Fruit fly (Drosophila melanogaster) whole organism, wandering third instar larva: ENCODE measurements around the gene CG10660.

Source experiments
- Abd-B ChIP-seq: fragments of >200 bp; optimal IDR thresholded peaks from 2 replicates; lab custom pipeline; 2017; ENCODE audit warnings: missing biosample characterization, missing genetic modification characterization
- CG32264 ChIP-seq: fragments of 200-800 bp; sonication (Bioruptor generic); optimal IDR thresholded peaks from 2 replicates; lab custom pipeline; 2016; ENCODE audit warnings: missing biosample characterization, missing genetic modification characterization
- CG9705 ChIP-seq: fragments of 200-800 bp; sonication (Bioruptor generic); optimal IDR thresholded peaks from 2 replicates; lab custom pipeline; 2018; ENCODE audit warnings: missing biosample characterization, mild to moderate bottlenecking, missing genetic modification characterization
- CrebA ChIP-seq: fragments of 200-800 bp; sonication (Bioruptor generic); optimal IDR thresholded peaks from 2 replicates; lab custom pipeline; 2016; ENCODE audit warnings: missing biosample characterization, mild to moderate bottlenecking, missing genetic modification characterization, borderline replicate concordance
- Dfd ChIP-seq: fragments of >200 bp; optimal IDR thresholded peaks from 2 replicates; lab custom pipeline; 2017; ENCODE audit warnings: missing biosample characterization, missing genetic modification characterization
- Dif ChIP-seq: fragments of 200-275, 200-300 bp; sonication (Bioruptor generic); optimal IDR thresholded peaks from 2 replicates; lab custom pipeline; 2018; ENCODE audit warnings: missing biosample characterization, missing genetic modification characterization; ENCODE audit not compliant: partially characterized antibody
- GATAd ChIP-seq: sonication (Bioruptor generic); optimal IDR thresholded peaks from 2 replicates; lab custom pipeline; 2016; ENCODE audit warnings: missing biosample characterization, missing genetic modification characterization
- HLH106 ChIP-seq: fragments of 200-800 bp; optimal IDR thresholded peaks from 3 replicates; lab custom pipeline; 2019; ENCODE audit warnings: missing biosample characterization, mild to moderate bottlenecking, missing genetic modification characterization, moderate library complexity
- Hnf4 ChIP-seq: fragments of 200-800 bp; sonication (Bioruptor generic); optimal IDR thresholded peaks from 2 replicates; lab custom pipeline; 2016; ENCODE audit warnings: missing biosample characterization, mild to moderate bottlenecking, missing genetic modification characterization
- Hr78 ChIP-seq: fragments of >200 bp; optimal IDR thresholded peaks from 2 replicates; lab custom pipeline; 2017; ENCODE audit warnings: missing biosample characterization, missing genetic modification characterization
- Hr83 ChIP-seq: fragments of 200-300 bp; sonication (Bioruptor generic); optimal IDR thresholded peaks from 2 replicates; lab custom pipeline; 2016; ENCODE audit warnings: missing biosample characterization, mild to moderate bottlenecking, missing genetic modification characterization, moderate library complexity; ENCODE audit not compliant: poor library complexity, severe bottlenecking
- Jra ChIP-seq: sonication (Bioruptor generic); optimal IDR thresholded peaks from 2 replicates; lab custom pipeline; 2016; ENCODE audit warnings: missing biosample characterization, missing genetic modification characterization
- Mio ChIP-seq: sonication (Bioruptor generic); optimal IDR thresholded peaks from 2 replicates; lab custom pipeline; 2016; ENCODE audit warnings: missing biosample characterization, missing genetic modification characterization
- Myc ChIP-seq: fragments of >200 bp; optimal IDR thresholded peaks from 2 replicates; lab custom pipeline; 2017
- N ChIP-seq: fragments of >200 bp; optimal IDR thresholded peaks from 2 replicates; lab custom pipeline; 2018; ENCODE audit warnings: missing biosample characterization, missing external identifiers, missing genetic modification characterization
- OdsH ChIP-seq: fragments of 200-800 bp; sonication (Bioruptor generic); optimal IDR thresholded peaks from 2 replicates; lab custom pipeline; 2016; ENCODE audit warnings: missing biosample characterization, mild to moderate bottlenecking, missing genetic modification characterization
- Rel ChIP-seq, 2 experiments: fragments of 200-800 bp; sonication (Bioruptor generic) in 1 of 2; optimal IDR thresholded peaks; 2 replicates in 1 of 2; 3 replicates in 1 of 2; lab custom pipeline; 2016 to 2019; ENCODE audit warnings: mild to moderate bottlenecking in 2 of 2, missing biosample characterization in 2 of 2, missing genetic modification characterization in 2 of 2, moderate library complexity in 1 of 2
- Sp1 ChIP-seq: fragments of 200-800 bp; sonication (Bioruptor generic); optimal IDR thresholded peaks from 3 replicates; lab custom pipeline; 2019; ENCODE audit warnings: missing biosample characterization, mild to moderate bottlenecking, missing genetic modification characterization, moderate library complexity
- Vsx2 ChIP-seq: fragments of 200-300, 225-300 bp; sonication (Bioruptor generic); optimal IDR thresholded peaks from 2 replicates; lab custom pipeline; 2018; ENCODE audit warnings: missing biosample characterization, missing genetic modification characterization; ENCODE audit not compliant: partially characterized antibody
- br ChIP-seq: fragments of 200-800 bp; sonication (Bioruptor generic); optimal IDR thresholded peaks from 2 replicates; lab custom pipeline; 2016; ENCODE audit warnings: missing biosample characterization, missing genetic modification characterization
- brk ChIP-seq: fragments of 200-800 bp; sonication (Bioruptor generic); optimal IDR thresholded peaks from 2 replicates; lab custom pipeline; 2016; ENCODE audit warnings: missing biosample characterization, mild to moderate bottlenecking, missing genetic modification characterization
- dl ChIP-seq, 2 experiments: fragments of 175-275, 200-275 bp in 1 of 2; fragments of 200-275 bp in 1 of 2; sonication (Bioruptor generic); optimal IDR thresholded peaks; lab custom pipeline; 2018; ENCODE audit warnings: mild to moderate bottlenecking in 2 of 2, missing biosample characterization in 2 of 2, missing genetic modification characterization in 2 of 2, moderate library complexity in 2 of 2; ENCODE audit not compliant: partially characterized antibody in 2 of 2, insufficient read depth in 1 of 2
- dmrt93B ChIP-seq: fragments of 200-800 bp; sonication (Bioruptor generic); optimal IDR thresholded peaks from 2 replicates; lab custom pipeline; 2018; ENCODE audit warnings: missing biosample characterization, mild to moderate bottlenecking, missing genetic modification characterization
- dsf ChIP-seq: sonication (Bioruptor generic); optimal IDR thresholded peaks from 2 replicates; lab custom pipeline; 2016; ENCODE audit warnings: missing biosample characterization, missing genetic modification characterization, borderline replicate concordance
- ey ChIP-seq: fragments of 200-800 bp; sonication (Bioruptor generic); optimal IDR thresholded peaks from 2 replicates; lab custom pipeline; 2016; ENCODE audit warnings: missing biosample characterization, missing genetic modification characterization
- foxo ChIP-seq, 2 experiments: fragments of 200-800 bp; sonication (Bioruptor generic); optimal IDR thresholded peaks; 2 replicates in 1 of 2; 3 replicates in 1 of 2; lab custom pipeline; 2016 to 2017; ENCODE audit warnings: missing biosample characterization in 2 of 2, missing genetic modification characterization in 2 of 2
- fru ChIP-seq: fragments of 200-800 bp; sonication (Bioruptor generic); optimal IDR thresholded peaks from 3 replicates; lab custom pipeline; 2016; ENCODE audit warnings: missing biosample characterization, mild to moderate bottlenecking, missing genetic modification characterization
- h ChIP-seq: fragments of 200-800 bp; sonication (Bioruptor generic); optimal IDR thresholded peaks from 3 replicates; lab custom pipeline; 2016; ENCODE audit warnings: missing biosample characterization, mild to moderate bottlenecking, missing genetic modification characterization
- jim ChIP-seq: fragments of 175-275, 200-325 bp; sonication (Bioruptor generic); optimal IDR thresholded peaks from 2 replicates; lab custom pipeline; 2016; ENCODE audit warnings: missing biosample characterization, mild to moderate bottlenecking, missing genetic modification characterization
- lola ChIP-seq: fragments of >200 bp; optimal IDR thresholded peaks from 2 replicates; lab custom pipeline; 2017; ENCODE audit warnings: missing biosample characterization, missing genetic modification characterization
- pan ChIP-seq: fragments of >200 bp; optimal IDR thresholded peaks from 2 replicates; lab custom pipeline; 2017
- psq ChIP-seq: fragments of 200-800 bp; sonication (Bioruptor generic); optimal IDR thresholded peaks from 3 replicates; lab custom pipeline; 2017; ENCODE audit warnings: missing biosample characterization, mild to moderate bottlenecking, missing genetic modification characterization, moderate library complexity
- rgr ChIP-seq: fragments of 200-800 bp; sonication (Bioruptor generic); optimal IDR thresholded peaks from 3 replicates; lab custom pipeline; 2016; ENCODE audit warnings: missing biosample characterization, mild to moderate bottlenecking, missing genetic modification characterization
- sage ChIP-seq: fragments of 200-800 bp; sonication (Bioruptor generic); optimal IDR thresholded peaks from 2 replicates; lab custom pipeline; 2016; ENCODE audit warnings: missing biosample characterization, mild to moderate bottlenecking, missing genetic modification characterization
- sv ChIP-seq: fragments of 200-800 bp; sonication (Bioruptor generic); optimal IDR thresholded peaks from 3 replicates; lab custom pipeline; 2016; ENCODE audit warnings: missing biosample characterization, missing genetic modification characterization
- tai ChIP-seq: sonication (Bioruptor generic); optimal IDR thresholded peaks from 2 replicates; lab custom pipeline; 2016; ENCODE audit warnings: missing biosample characterization, missing genetic modification characterization
- usp ChIP-seq: fragments of >200 bp; optimal IDR thresholded peaks from 2 replicates; lab custom pipeline; 2017; ENCODE audit warnings: missing biosample characterization, missing genetic modification characterization
- woc ChIP-seq: sonication (Bioruptor generic); optimal IDR thresholded peaks from 2 replicates; lab custom pipeline; 2016; ENCODE audit warnings: missing biosample characterization, mild to moderate bottlenecking, missing genetic modification characterization

The CG10660 gene

DNA sequence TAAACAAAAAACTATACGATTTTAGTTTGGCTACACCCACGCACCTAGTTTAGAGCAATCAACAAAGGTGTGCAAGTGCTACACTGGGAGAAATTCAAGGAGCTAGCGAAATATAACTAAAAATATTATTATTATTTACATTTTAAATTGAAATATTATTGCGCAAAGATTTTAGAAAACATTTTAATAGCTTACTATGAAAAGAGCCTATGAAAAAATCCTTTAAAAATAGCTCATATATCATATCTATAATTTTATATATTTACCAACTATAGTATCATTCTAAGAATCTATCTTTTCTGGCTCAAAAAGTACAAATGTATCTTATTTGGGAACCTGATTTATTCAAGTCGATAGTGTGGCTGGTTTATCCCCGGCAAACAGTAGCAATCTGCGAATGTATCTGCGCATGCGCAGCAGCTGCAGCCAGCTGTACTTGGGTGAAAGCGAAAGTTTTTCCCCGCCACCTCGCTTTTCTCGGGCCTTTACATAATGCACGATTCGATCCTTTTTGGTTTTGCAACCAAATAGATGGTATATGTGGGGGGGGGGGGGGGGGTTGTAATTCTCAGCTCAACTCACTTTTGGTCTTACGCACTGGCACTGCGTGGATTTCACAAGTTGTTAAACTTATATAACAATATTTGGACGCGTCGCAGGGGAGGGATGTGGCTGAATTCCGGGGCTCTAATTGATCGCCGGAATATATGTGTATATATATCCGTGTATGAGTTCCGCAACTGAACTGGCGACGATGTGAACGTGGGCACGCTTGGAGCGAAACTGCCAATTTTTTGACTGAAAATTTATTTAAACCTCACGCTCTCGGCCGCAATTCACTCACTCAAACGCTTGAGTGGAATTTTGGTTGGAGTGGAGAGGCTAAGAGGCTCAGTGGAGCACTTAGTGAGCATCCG is 6.2 kb upstream of the CG10660 start, which contains the start of gene CG10657:
TSS of gene CG10657 (minus strand) at position 789 of the 917 bp plus-strand sequence.
- TF ChIP-seq foxo (GFP tag; optimal IDR thresholded peaks at IDR 0.05; lab: Kevin White, UChicago) (no peak), Hr78 (GFP tag; lab: Kevin White, UChicago) (no peak), Sp1 (GFP tag; lab: Kevin White, UChicago) (peak; percentile 14), dl (GFP tag; optimal IDR thresholded peaks at IDR 0.05; lab: Kevin White, UChicago; ENCODE audit: insufficient read depth in 1 of 2, partially characterized antibody in 2 of 2) (no peak), rgr (GFP tag; lab: Kevin White, UChicago) (no peak), Vsx2 (GFP tag; lab: Kevin White, UChicago) (peak; percentile 46), Rel (GFP tag; optimal IDR thresholded peaks at IDR 0.05; lab: Kevin White, UChicago) (no peak), Rel (tag; optimal IDR thresholded peaks at IDR 0.05; lab: Kevin White, UChicago) (peak; percentile 39)

dm6 chr3L:12495312-12495725 is 4.8 kb upstream of the CG10660 start:
- TF ChIP-seq CG9705 (GFP tag; lab: Kevin White, UChicago): peak; percentile 81
- TF ChIP-seq dmrt93B (GFP tag; lab: Kevin White, UChicago): peak; percentile 86
- peak; percentile 83 for TF ChIP-seq woc (GFP tag; lab: Kevin White, UChicago)
- peak; percentile 88 for TF ChIP-seq fru
- TF ChIP-seq Hnf4 (GFP tag; lab: Kevin White, UChicago): peak; percentile 69
- TF ChIP-seq brk: no peak
- peak; percentile 90 for TF ChIP-seq HLH106 (tag; lab: Kevin White, UChicago)
- no peak for TF ChIP-seq Myc (lab: Kevin White, UChicago)
- no peak for TF ChIP-seq dl (GFP tag; optimal IDR thresholded peaks at IDR 0.05; lab: Kevin White, UChicago; ENCODE audit: insufficient read depth in 1 of 2, partially characterized antibody in 2 of 2)
- TF ChIP-seq CrebA: no peak
- no peak for TF ChIP-seq Dfd (GFP tag; lab: Kevin White, UChicago)
- TF ChIP-seq foxo (GFP tag; optimal IDR thresholded peaks at IDR 0.05; lab: Kevin White, UChicago): peak in 1 of 2 experiments; percentile 87
- TF ChIP-seq N (GFP tag; lab: Kevin White, UChicago): no peak
- TF ChIP-seq OdsH: peak; percentile 86
- peak; percentile 81 for TF ChIP-seq rgr (GFP tag; lab: Kevin White, UChicago)
- TF ChIP-seq jim (GFP tag; lab: Kevin White, UChicago): no peak
- peak; percentile 88 for TF ChIP-seq h (GFP tag; lab: Kevin White, UChicago)
- TF ChIP-seq Mio (GFP tag; lab: Kevin White, UChicago): peak; percentile 12
- peak; percentile 87 for TF ChIP-seq ey (GFP tag; lab: Kevin White, UChicago)
- TF ChIP-seq CG32264 (GFP tag; lab: Kevin White, UChicago): peak; percentile 57
- TF ChIP-seq Sp1 (GFP tag; lab: Kevin White, UChicago): peak; percentile 91
- TF ChIP-seq sage (GFP tag; lab: Kevin White, UChicago): peak; percentile 70
- no peak for TF ChIP-seq sv (GFP tag; lab: Kevin White, UChicago)
- TF ChIP-seq Dif (GFP tag; lab: Kevin White, UChicago): no peak
- TF ChIP-seq Vsx2 (GFP tag; lab: Kevin White, UChicago): no peak
- peak; percentile 81 for TF ChIP-seq psq (GFP tag; lab: Kevin White, UChicago)
- no peak for TF ChIP-seq Rel (GFP tag; optimal IDR thresholded peaks at IDR 0.05; lab: Kevin White, UChicago)
- TF ChIP-seq Rel (tag; optimal IDR thresholded peaks at IDR 0.05; lab: Kevin White, UChicago): peak; percentile 49
- peak; percentile 82 for TF ChIP-seq br (GFP tag; lab: Kevin White, UChicago)
- TF ChIP-seq Hr83 (GFP tag; lab: Kevin White, UChicago): no peak
- TF ChIP-seq pan: no peak
- TF ChIP-seq lola (GFP tag; lab: Kevin White, UChicago): no peak
- no peak for TF ChIP-seq usp (GFP tag; lab: Kevin White, UChicago)
- no peak for TF ChIP-seq tai
- peak; percentile 3 for TF ChIP-seq Jra
- no peak for TF ChIP-seq Hr78 (GFP tag; lab: Kevin White, UChicago)
- peak; percentile 18 for TF ChIP-seq dsf (GFP tag; lab: Kevin White, UChicago)
- no peak for TF ChIP-seq Abd-B (GFP tag; lab: Kevin White, UChicago)
- TF ChIP-seq GATAd: no peak
